Worm (Caenorhabditis elegans) whole organism, L1 larva: ENCODE measurements around the gene T08E11.1.

ENCODE experiments used
- hlh-4 ChIP-seq: sonication (generic microtip); optimal IDR thresholded peaks from 2 replicates; lab custom pipeline; 2016; ENCODE audit warnings: mild to moderate bottlenecking, missing genetic modification characterization, missing compliant biosample characterization
- mep-1 ChIP-seq: fragments of 150-350 bp; optimal IDR thresholded peaks from 2 replicates; lab custom pipeline; 2014; ENCODE audit warnings: missing biosample characterization, missing genetic modification characterization
- nhr-90 ChIP-seq: sonication (generic microtip); optimal IDR thresholded peaks from 2 replicates; lab custom pipeline; 2016; ENCODE audit warnings: mild to moderate bottlenecking, missing genetic modification characterization, missing compliant biosample characterization; ENCODE audit not compliant: poor library complexity

DNA sequence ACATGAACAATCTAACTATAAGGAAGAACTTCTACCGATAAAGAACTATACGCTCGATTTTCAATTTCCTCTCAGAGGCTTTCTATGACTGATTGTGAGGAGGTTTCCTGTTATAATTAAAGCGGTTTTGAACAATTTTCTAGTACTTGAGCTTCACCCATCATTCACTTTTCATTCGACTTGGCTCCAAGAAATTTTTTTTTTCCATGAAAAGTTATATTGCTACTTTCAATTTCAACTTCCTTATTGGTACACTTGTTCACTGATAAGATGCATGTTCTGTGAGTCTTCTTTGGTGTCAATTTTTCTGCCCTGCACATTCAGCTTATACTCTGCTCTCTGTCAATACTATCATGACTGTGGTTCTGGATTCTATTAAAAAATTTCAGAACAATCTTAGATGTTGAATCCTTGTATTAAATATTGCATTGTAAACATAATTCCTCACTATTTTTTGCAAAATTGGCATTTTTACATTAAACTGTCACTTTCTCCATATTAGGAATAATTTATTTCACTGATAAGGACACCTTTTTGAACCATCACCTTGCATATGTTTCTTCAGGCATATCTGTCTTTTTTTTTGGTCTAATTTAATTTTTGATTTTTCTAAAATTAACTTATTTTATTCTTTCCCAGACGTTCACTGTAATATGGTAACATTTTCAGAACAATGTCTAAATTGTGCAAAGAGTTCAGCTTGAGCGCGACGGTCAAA is 34.7 kb downstream of the T08E11.1 start, which contains the start of gene math-10:
- no peak for TF ChIP-seq mep-1 (tag; lab: Kevin White, UChicago)
- TF ChIP-seq nhr-90 (tag; lab: Kevin White, UChicago), result no peak
- no peak for TF ChIP-seq hlh-4
